Fruit fly (Drosophila melanogaster) whole organism, embryonic: Measurements from ENCODE around the gene prd1.
A peak's percentile ranks its signal among the peaks of the same experiment; 100 is the strongest.

Source experiments
- Ada2b ChIP-seq: fragments of 200-800 bp; sonication (Bioruptor generic); IDR thresholded peaks from 2 replicates; pipeline ENCODE4 v1.3.6; 2022; ENCODE audit warnings: missing biosample characterization, missing genetic modification characterization
- Bdp1 ChIP-seq: fragments of 200-800 bp; sonication (Bioruptor generic); optimal IDR thresholded peaks from 3 replicates; lab custom pipeline; 2016; ENCODE audit warnings: missing biosample characterization, missing genetic modification characterization
- Bteb2 ChIP-seq: fragments of 200-800 bp; sonication (Bioruptor generic); optimal IDR thresholded peaks from 2 replicates; lab custom pipeline; 2016; ENCODE audit warnings: missing biosample characterization, missing genetic modification characterization
- CG10366 ChIP-seq: fragments of 200-800 bp; sonication (Bioruptor generic); IDR thresholded peaks from 2 replicates; pipeline ENCODE4 v1.3.6; 2022; ENCODE audit warnings: missing biosample characterization, missing genetic modification characterization
- CG10654 ChIP-seq: fragments of 200-800 bp; sonication (Bioruptor generic); optimal IDR thresholded peaks from 2 replicates; lab custom pipeline; 2016; ENCODE audit warnings: missing biosample characterization, missing genetic modification characterization
- CG11723 ChIP-seq: fragments of 200-800 bp; sonication (Bioruptor generic); optimal IDR thresholded peaks from 2 replicates; lab custom pipeline; 2017; ENCODE audit warnings: missing biosample characterization, mild to moderate bottlenecking, missing genetic modification characterization
- CG12219 ChIP-seq: fragments of 200-800 bp; sonication (Bioruptor generic); optimal IDR thresholded peaks from 3 replicates; lab custom pipeline; 2018; ENCODE audit warnings: missing biosample characterization, mild to moderate bottlenecking, missing genetic modification characterization
- CG13123 ChIP-seq: fragments of 200-800 bp; sonication (Bioruptor generic); optimal IDR thresholded peaks from 2 replicates; lab custom pipeline; 2016; ENCODE audit warnings: missing biosample characterization, missing genetic modification characterization
- CG14860 ChIP-seq: fragments of 200-800 bp; sonication (Bioruptor generic); IDR thresholded peaks from 3 replicates; pipeline ENCODE4 v1.3.6; 2022; ENCODE audit warnings: missing biosample characterization, missing genetic modification characterization; ENCODE audit not compliant: partially characterized antibody
- CG15269 ChIP-seq: fragments of 200-800 bp; sonication (Bioruptor generic); optimal IDR thresholded peaks from 2 replicates; lab custom pipeline; 2018; ENCODE audit warnings: missing biosample characterization, mild to moderate bottlenecking, missing genetic modification characterization, moderate library complexity
- CG16813 ChIP-seq: fragments of 200-800 bp; sonication (Bioruptor generic); IDR thresholded peaks from 3 replicates; pipeline ENCODE4 v1.3.6; 2022; ENCODE audit warnings: missing biosample characterization, missing genetic modification characterization; ENCODE audit not compliant: partially characterized antibody
- CG17568 ChIP-seq: fragments of 200-800 bp; sonication (Bioruptor generic); optimal IDR thresholded peaks from 2 replicates; lab custom pipeline; 2018; ENCODE audit warnings: missing biosample characterization, mild to moderate bottlenecking, missing genetic modification characterization, moderate library complexity
- CG17912 ChIP-seq: fragments of 200-800 bp; sonication (Bioruptor generic); optimal IDR thresholded peaks from 2 replicates; lab custom pipeline; 2018; ENCODE audit warnings: missing biosample characterization, mild to moderate bottlenecking, missing genetic modification characterization
- CG18476 ChIP-seq: fragments of 200-800 bp; sonication (Bioruptor generic); optimal IDR thresholded peaks from 2 replicates; lab custom pipeline; 2016; ENCODE audit warnings: missing biosample characterization, mild to moderate bottlenecking, missing genetic modification characterization
- CG2678 ChIP-seq: fragments of 200-800 bp; sonication (Bioruptor generic); optimal IDR thresholded peaks from 3 replicates; lab custom pipeline; 2019; ENCODE audit warnings: missing biosample characterization, mild to moderate bottlenecking, missing genetic modification characterization, moderate library complexity
- CG30431 ChIP-seq: fragments of 200-800 bp; sonication (Bioruptor generic); optimal IDR thresholded peaks from 2 replicates; lab custom pipeline; 2017; ENCODE audit warnings: missing biosample characterization, missing genetic modification characterization
- CG6175 ChIP-seq: fragments of 200-800 bp; sonication (Bioruptor generic); IDR thresholded peaks from 3 replicates; pipeline ENCODE4 v1.3.6; 2022; ENCODE audit warnings: missing biosample characterization, missing genetic modification characterization
- CG7271 ChIP-seq: fragments of 200-800 bp; sonication (Bioruptor generic); optimal IDR thresholded peaks from 2 replicates; lab custom pipeline; 2018; ENCODE audit warnings: missing biosample characterization, mild to moderate bottlenecking, missing genetic modification characterization, moderate library complexity
- CG7745 ChIP-seq: fragments of 200-800 bp; sonication (Bioruptor generic); optimal IDR thresholded peaks from 2 replicates; lab custom pipeline; 2018; ENCODE audit warnings: missing biosample characterization, mild to moderate bottlenecking, missing genetic modification characterization, moderate library complexity
- CG7786 ChIP-seq: fragments of 200-800 bp; sonication (Bioruptor generic); optimal IDR thresholded peaks from 2 replicates; lab custom pipeline; 2016; ENCODE audit warnings: missing biosample characterization, missing genetic modification characterization
- CG9215 ChIP-seq: fragments of 200-800 bp; sonication (Bioruptor generic); IDR thresholded peaks from 2 replicates; pipeline ENCODE4 v1.3.6; 2022; ENCODE audit warnings: missing biosample characterization, missing genetic modification characterization
- CTCF ChIP-seq: fragments of 200-800 bp; sonication (Bioruptor generic); optimal IDR thresholded peaks from 2 replicates; lab custom pipeline; 2017; ENCODE audit warnings: missing biosample characterization, mild to moderate bottlenecking, missing genetic modification characterization, moderate library complexity
- D19B ChIP-seq: fragments of 200-800 bp; sonication (Bioruptor generic); optimal IDR thresholded peaks from 2 replicates; lab custom pipeline; 2017; ENCODE audit warnings: missing biosample characterization, mild to moderate bottlenecking, missing genetic modification characterization
- Dek ChIP-seq: fragments of 200-800 bp; sonication (Bioruptor generic); optimal IDR thresholded peaks from 3 replicates; lab custom pipeline; 2019; ENCODE audit warnings: missing biosample characterization, mild to moderate bottlenecking, missing genetic modification characterization, moderate library complexity
- Dip3 ChIP-seq: fragments of 200-800 bp; sonication (Bioruptor generic); optimal IDR thresholded peaks from 3 replicates; lab custom pipeline; 2016; ENCODE audit warnings: missing biosample characterization, missing genetic modification characterization
- E2f1 ChIP-seq: fragments of 200-800 bp; sonication (Bioruptor generic); IDR thresholded peaks from 2 replicates; pipeline ENCODE4 v1.3.6; 2022; ENCODE audit warnings: missing biosample characterization, missing genetic modification characterization
- GATAe ChIP-seq: fragments of 200-800 bp; sonication (Bioruptor generic); conservative IDR thresholded peaks from 2 replicates; pipeline ENCODE4 v1.3.6; 2022; ENCODE audit warnings: missing biosample characterization, missing genetic modification characterization
- HLH54F ChIP-seq: fragments of 200-800 bp; sonication (Bioruptor generic); optimal IDR thresholded peaks from 3 replicates; lab custom pipeline; 2016; ENCODE audit warnings: missing biosample characterization, missing genetic modification characterization
- HLHmδ ChIP-seq: fragments of 200-800 bp; sonication (Bioruptor generic); optimal IDR thresholded peaks from 2 replicates; lab custom pipeline; 2018; ENCODE audit warnings: missing biosample characterization, mild to moderate bottlenecking, missing genetic modification characterization, moderate library complexity
- Jarid2 ChIP-seq: fragments of 200-800 bp; sonication (Bioruptor generic); optimal IDR thresholded peaks from 3 replicates; lab custom pipeline; 2017; ENCODE audit warnings: mild to moderate bottlenecking, missing biosample characterization, missing genetic modification reagents, missing genetic modification characterization
- Lpt ChIP-seq: fragments of >200 bp; optimal IDR thresholded peaks from 2 replicates; lab custom pipeline; 2018; ENCODE audit warnings: missing biosample characterization, missing genetic modification characterization
- Opbp ChIP-seq: fragments of 200-800 bp; sonication (Bioruptor generic); IDR thresholded peaks from 3 replicates; pipeline ENCODE4 v1.3.6; 2022; ENCODE audit warnings: missing biosample characterization, missing genetic modification characterization; ENCODE audit not compliant: partially characterized antibody
- Stat92E ChIP-seq, 3 experiments: fragments of >200 bp in 2 of 3; fragments of 200-800 bp in 1 of 3; sonication (Bioruptor generic) in 1 of 3; optimal IDR thresholded peaks; 2 replicates each; lab custom pipeline; 2017 to 2019; ENCODE audit warnings: missing biosample characterization in 3 of 3, missing genetic modification characterization in 3 of 3, mild to moderate bottlenecking in 1 of 3, moderate library complexity in 1 of 3
- Taf1 ChIP-seq: fragments of 200-800 bp; sonication (Bioruptor generic); IDR thresholded peaks from 2 replicates; pipeline ENCODE4 v1.3.6; 2022; ENCODE audit warnings: missing biosample characterization, missing genetic modification characterization
- aop ChIP-seq: fragments of 200-800 bp; sonication (Bioruptor generic); IDR thresholded peaks from 2 replicates; pipeline ENCODE4 v1.3.6; 2022; ENCODE audit warnings: missing biosample characterization, missing genetic modification characterization
- chinmo ChIP-seq: fragments of 200-800 bp; sonication (Bioruptor generic); IDR thresholded peaks from 4 replicates; pipeline ENCODE4 v1.3.6; 2022; ENCODE audit warnings: missing biosample characterization, missing genetic modification characterization; ENCODE audit not compliant: partially characterized antibody
- emc ChIP-seq: fragments of 200-800 bp; sonication (Bioruptor generic); optimal IDR thresholded peaks from 2 replicates; lab custom pipeline; 2016; ENCODE audit warnings: missing biosample characterization, missing genetic modification characterization
- esg ChIP-seq: fragments of 200-800 bp; sonication (Bioruptor generic); conservative IDR thresholded peaks from 2 replicates; pipeline ENCODE4 v1.3.6; 2022; ENCODE audit warnings: missing biosample characterization, missing genetic modification characterization
- eyg ChIP-seq: fragments of 200-800 bp; sonication (Bioruptor generic); optimal IDR thresholded peaks from 3 replicates; lab custom pipeline; 2016; ENCODE audit warnings: missing biosample characterization, missing genetic modification characterization
- fd3F ChIP-seq: fragments of 200-800 bp; sonication (Bioruptor generic); optimal IDR thresholded peaks from 2 replicates; lab custom pipeline; 2018; ENCODE audit warnings: missing biosample characterization, mild to moderate bottlenecking, missing genetic modification characterization, moderate library complexity
- hbn ChIP-seq: fragments of 200-800 bp; sonication (Bioruptor generic); IDR thresholded peaks from 2 replicates; pipeline ENCODE4 v1.3.6; 2022; ENCODE audit warnings: missing biosample characterization, missing genetic modification characterization; ENCODE audit not compliant: partially characterized antibody
- insv ChIP-seq, 2 experiments: fragments of 200-800 bp; sonication (Bioruptor generic); optimal IDR thresholded peaks; 3 replicates each; lab custom pipeline; 2016 to 2018; ENCODE audit warnings: missing biosample characterization in 2 of 2, missing genetic modification characterization in 2 of 2
- jigr1 ChIP-seq: fragments of 200-800 bp; sonication (Bioruptor generic); IDR thresholded peaks from 3 replicates; pipeline ENCODE4 v1.3.6; 2022; ENCODE audit warnings: missing biosample characterization, missing genetic modification characterization
- pho ChIP-seq: fragments of 200-800 bp; sonication (Bioruptor generic); optimal IDR thresholded peaks from 2 replicates; lab custom pipeline; 2016; ENCODE audit warnings: missing biosample characterization, missing genetic modification characterization
- pum ChIP-seq: fragments of 200-800 bp; sonication (Bioruptor generic); optimal IDR thresholded peaks from 2 replicates; lab custom pipeline; 2016; ENCODE audit warnings: missing biosample characterization, missing genetic modification characterization
- rib ChIP-seq: fragments of 200-800 bp; sonication (Bioruptor generic); IDR thresholded peaks from 2 replicates; pipeline ENCODE4 v1.3.6; 2022; ENCODE audit warnings: missing biosample characterization, missing genetic modification characterization
- sens-2 ChIP-seq: fragments of 200-800 bp; sonication (Bioruptor generic); IDR thresholded peaks from 2 replicates; pipeline ENCODE4 v1.3.6; 2022; ENCODE audit warnings: missing biosample characterization, missing genetic modification characterization
- ttk ChIP-seq: fragments of 200-800 bp; sonication (Bioruptor generic); IDR thresholded peaks from 2 replicates; pipeline ENCODE4 v2.1.2; 2022; ENCODE audit warnings: missing biosample characterization, missing genetic modification characterization

The prd1 gene

DNA sequence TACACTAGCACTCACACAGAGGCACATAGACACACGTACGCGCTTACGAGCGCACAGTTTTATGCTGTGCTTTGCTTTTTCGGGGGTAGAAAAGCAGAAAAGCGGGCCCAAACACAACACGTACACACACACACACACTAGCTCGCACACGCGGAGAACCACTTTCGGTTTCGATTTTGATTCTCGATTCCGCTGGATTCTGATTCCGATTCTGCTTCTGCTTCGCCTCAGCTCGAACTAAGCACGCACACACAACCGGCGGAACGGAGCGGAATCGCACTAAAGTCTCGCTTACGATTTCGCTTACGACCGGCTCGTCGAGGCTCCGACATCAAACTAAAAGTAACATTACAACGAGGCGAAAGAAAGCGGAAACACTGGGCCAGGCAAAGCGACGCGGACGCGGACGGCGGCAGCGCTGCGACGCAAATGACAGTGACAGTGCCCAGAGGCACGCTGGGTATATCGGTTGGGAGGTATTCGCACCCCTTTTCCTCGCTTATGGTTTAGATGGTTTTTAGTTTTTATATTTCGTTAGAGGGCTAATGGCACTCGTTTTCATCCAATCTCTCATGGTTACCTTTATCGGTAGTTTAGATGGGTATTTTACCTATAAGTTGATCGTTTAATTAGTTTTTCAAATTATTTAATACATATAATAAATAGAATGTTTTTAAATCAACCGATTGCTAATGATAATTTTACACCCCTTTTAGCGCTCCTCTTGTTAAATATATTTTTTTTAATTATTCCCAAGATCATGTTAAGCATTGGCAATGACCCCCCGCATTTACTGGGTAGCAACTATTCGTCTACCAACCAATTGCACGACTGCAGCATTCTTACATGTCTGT, 8.6 kb downstream of the prd1 start (continued):
- TF ChIP-seq eyg (GFP tag; lab: Kevin White, UChicago) (peak; percentile 6), rib (GFP tag; lab: Robert Waterston, UW) (peak; percentile 78; the same call in 1 of the 2 replicates), emc (no peak), CG10366 (GFP tag; lab: Robert Waterston, UW) (peak; percentile 22; the same call in 1 of the 2 replicates), fd3F (GFP tag; lab: Kevin White, UChicago) (peak; percentile 27), Lpt (GFP tag; lab: Kevin White, UChicago) (no peak), Taf1 (GFP tag; lab: Robert Waterston, UW) (no peak), CG30431 (GFP tag; lab: Kevin White, UChicago) (peak; percentile 65), CG9215 (GFP tag; lab: Robert Waterston, UW) (peak; percentile 55), Ada2b (no peak), CG13123 (GFP tag; lab: Kevin White, UChicago) (peak; percentile 27), hbn (GFP tag; lab: Robert Waterston, UW) (0 out of 2 replicates have a peak, but pooled peaks have one; percentile 21), HLHmδ (GFP tag; lab: Kevin White, UChicago) (peak; percentile 86), pho (GFP tag; lab: Kevin White, UChicago) (peak; percentile 30), CG15269 (tag; lab: Kevin White, UChicago) (peak; percentile 57), Opbp (GFP tag; lab: Robert Waterston, UW) (peak; percentile 75), CG14860 (GFP tag; lab: Robert Waterston, UW) (0 out of 3 replicates have a peak, but pooled peaks have one; percentile 11), D19B (peak; percentile 99), CG11723 (GFP tag; lab: Kevin White, UChicago) (peak; percentile 65), pum (no peak), CTCF (GFP tag; lab: Kevin White, UChicago) (no peak), ttk (GFP tag; lab: Robert Waterston, UW) (peak; percentile 19), Dip3 (GFP tag; lab: Kevin White, UChicago) (no peak), CG17568 (GFP tag; lab: Kevin White, UChicago) (no peak), CG18476 (GFP tag; lab: Kevin White, UChicago) (peak; percentile 29), CG7786 (GFP tag; lab: Kevin White, UChicago) (no peak), chinmo (peak; percentile 94), CG7271 (tag; lab: Kevin White, UChicago) (no peak), HLH54F (GFP tag; lab: Kevin White, UChicago) (peak; percentile 28), GATAe (GFP tag; lab: Robert Waterston, UW) (no peak), Bteb2 (GFP tag; lab: Kevin White, UChicago) (peak; percentile 23), CG7745 (tag; lab: Kevin White, UChicago) (peak; percentile 48), CG2678 (peak; percentile 77), E2f1 (GFP tag; lab: Robert Waterston, UW) (0 out of 2 replicates have a peak, but pooled peaks have one; percentile 27), CG17912 (GFP tag; lab: Kevin White, UChicago) (no peak), insv (GFP tag; optimal IDR thresholded peaks at IDR 0.05; lab: Kevin White, UChicago) (peak in 1 of 2 experiments; percentile 34), Bdp1 (GFP tag; lab: Kevin White, UChicago) (peak; percentile 3), CG12219 (GFP tag; lab: Kevin White, UChicago) (no peak), Jarid2 (GFP tag; lab: Kevin White, UChicago) (peak; percentile 95), CG16813 (GFP tag; lab: Robert Waterston, UW) (0 out of 3 replicates have a peak, but pooled peaks have one; percentile 41), esg (GFP tag; lab: Robert Waterston, UW) (peak; percentile 59), jigr1 (no peak), CG6175 (0 out of 3 replicates have a peak, but pooled peaks have one; percentile 25), aop (GFP tag; lab: Robert Waterston, UW) (peak; percentile 71), CG10654 (GFP tag; lab: Kevin White, UChicago) (peak; percentile 43), Dek (tag; lab: Kevin White, UChicago) (peak; percentile 22), Stat92E (GFP tag; optimal IDR thresholded peaks at IDR 0.05; lab: Kevin White, UChicago) (peak in 1 of 3 experiments; percentile 74), sens-2 (GFP tag; lab: Robert Waterston, UW) (peak; percentile 49; the same call in 1 of the 2 replicates)
